Worm (Caenorhabditis elegans) whole organism, mixed stage, embryonic: ENCODE measurements around the gene K02H11.4.

Experiments used
- M03D4.4 ChIP-seq: sonication (generic microtip); optimal IDR thresholded peaks from 2 replicates; lab custom pipeline; 2017; ENCODE audit warnings: mild to moderate bottlenecking, missing genetic modification characterization, missing compliant biosample characterization
- blmp-1 ChIP-seq: fragments of 150-350 bp; optimal IDR thresholded peaks from 2 replicates; lab custom pipeline; 2014; ENCODE audit warnings: missing biosample characterization, missing genetic modification characterization
- elt-1 ChIP-seq: sonication (generic microtip); optimal IDR thresholded peaks from 2 replicates; lab custom pipeline; 2017; ENCODE audit warnings: missing genetic modification characterization, mild to moderate bottlenecking, missing compliant biosample characterization, antibody characterized with exemption, moderate library complexity, borderline replicate concordance; ENCODE audit not compliant: insufficient read depth
- mab-5 ChIP-seq: fragments of 150-350 bp; optimal IDR thresholded peaks from 2 replicates; lab custom pipeline; 2014; ENCODE audit warnings: missing biosample characterization, missing genetic modification characterization
- nhr-12 ChIP-seq: fragments of 150-350 bp; optimal IDR thresholded peaks from 2 replicates; lab custom pipeline; 2014; ENCODE audit warnings: missing biosample characterization, missing genetic modification characterization
- nhr-76 ChIP-seq: sonication (generic microtip); optimal IDR thresholded peaks from 2 replicates; lab custom pipeline; 2017; ENCODE audit warnings: missing biosample characterization, missing genetic modification characterization

ce11 chrV:1495752-1496151, 35.3 kb downstream of the K02H11.4 start:
- TF ChIP-seq nhr-76 (tag; lab: Kevin White, UChicago) (no peak), blmp-1 (no peak), nhr-12 (tag; lab: Kevin White, UChicago) (no peak), M03D4.4 (tag; lab: Kevin White, UChicago) (no peak), elt-1 (tag; lab: Kevin White, UChicago) (no peak), mab-5 (no peak)
